Fruit fly (Drosophila melanogaster) whole organism, embryonic: ENCODE data around the gene Atx-1.

ENCODE experiments used
- Atf-2 ChIP-seq: fragments of 200-800 bp; sonication (Bioruptor generic); optimal IDR thresholded peaks from 2 replicates; lab custom pipeline; 2016; ENCODE audit warnings: missing biosample characterization, missing genetic modification characterization
- CG10565 ChIP-seq: fragments of 200-800 bp; sonication (Bioruptor generic); optimal IDR thresholded peaks from 3 replicates; lab custom pipeline; 2016; ENCODE audit warnings: missing biosample characterization, mild to moderate bottlenecking, missing genetic modification characterization
- CG12236 ChIP-seq: fragments of 200-800 bp; sonication (Bioruptor generic); optimal IDR thresholded peaks from 2 replicates; lab custom pipeline; 2016; ENCODE audit warnings: missing biosample characterization, missing genetic modification characterization
- CG1233 ChIP-seq: fragments of 200-800 bp; sonication (Bioruptor generic); optimal IDR thresholded peaks from 4 replicates; lab custom pipeline; 2018; ENCODE audit warnings: missing biosample characterization, mild to moderate bottlenecking, missing genetic modification characterization
- CG12769 ChIP-seq: fragments of 200-800 bp; sonication (Bioruptor generic); optimal IDR thresholded peaks from 2 replicates; lab custom pipeline; 2019; ENCODE audit warnings: missing biosample characterization, mild to moderate bottlenecking, missing genetic modification characterization, moderate library complexity
- CG14667 ChIP-seq: fragments of 200-800 bp; sonication (Bioruptor generic); IDR thresholded peaks from 2 replicates; pipeline ENCODE4 v1.3.6; 2022; ENCODE audit warnings: missing biosample characterization, missing genetic modification characterization
- CG14710 ChIP-seq: fragments of 200-800 bp; sonication (Bioruptor generic); optimal IDR thresholded peaks from 3 replicates; lab custom pipeline; 2019; ENCODE audit warnings: missing biosample characterization, mild to moderate bottlenecking, missing genetic modification characterization, moderate library complexity
- CG14965 ChIP-seq: fragments of 200-800 bp; sonication (Bioruptor generic); optimal IDR thresholded peaks from 2 replicates; lab custom pipeline; 2016; ENCODE audit warnings: missing biosample characterization, missing genetic modification characterization, borderline replicate concordance
- CG15011 ChIP-seq: fragments of 200-800 bp; sonication (Bioruptor generic); optimal IDR thresholded peaks from 3 replicates; lab custom pipeline; 2018; ENCODE audit warnings: missing biosample characterization, mild to moderate bottlenecking, missing genetic modification characterization
- CG15514 ChIP-seq: fragments of 200-800 bp; sonication (Bioruptor generic); optimal IDR thresholded peaks from 3 replicates; lab custom pipeline; 2017; ENCODE audit warnings: missing biosample characterization, missing genetic modification characterization, mild to moderate bottlenecking, moderate library complexity, missing genetic modification reagents
- CG1602 ChIP-seq: fragments of 200-800 bp; sonication (Bioruptor generic); optimal IDR thresholded peaks from 3 replicates; lab custom pipeline; 2016; ENCODE audit warnings: missing biosample characterization, missing genetic modification characterization
- CG17361 ChIP-seq: fragments of 200-800 bp; sonication (Bioruptor generic); IDR thresholded peaks from 3 replicates; pipeline ENCODE4 v1.3.6; 2022; ENCODE audit warnings: missing biosample characterization, missing genetic modification characterization
- CG2120 ChIP-seq: fragments of 200-800 bp; sonication (Bioruptor generic); optimal IDR thresholded peaks from 3 replicates; lab custom pipeline; 2016; ENCODE audit warnings: missing biosample characterization, missing genetic modification characterization
- CG31224 ChIP-seq: fragments of 200-800 bp; sonication (Bioruptor generic); IDR thresholded peaks from 2 replicates; pipeline ENCODE4 v1.3.6; 2022; ENCODE audit warnings: missing biosample characterization, missing genetic modification characterization
- CG3847 ChIP-seq: fragments of 200-800 bp; sonication (Bioruptor generic); IDR thresholded peaks from 2 replicates; pipeline ENCODE4 v1.3.6; 2022; ENCODE audit warnings: missing biosample characterization, missing genetic modification characterization
- CG6689 ChIP-seq: fragments of 200-800 bp; sonication (Bioruptor generic); IDR thresholded peaks from 2 replicates; pipeline ENCODE4 v1.3.6; 2022; ENCODE audit warnings: missing biosample characterization, missing genetic modification characterization
- CG7745 ChIP-seq: fragments of 200-800 bp; sonication (Bioruptor generic); optimal IDR thresholded peaks from 2 replicates; lab custom pipeline; 2018; ENCODE audit warnings: missing biosample characterization, mild to moderate bottlenecking, missing genetic modification characterization, moderate library complexity
- CoRest ChIP-seq: fragments of 200-800 bp; sonication (Bioruptor generic); optimal IDR thresholded peaks from 3 replicates; lab custom pipeline; 2018; ENCODE audit warnings: missing biosample characterization, mild to moderate bottlenecking, missing genetic modification characterization, moderate library complexity
- D ChIP-seq, 2 experiments: fragments of 200-800 bp in 1 of 2; fragments of >200 bp in 1 of 2; sonication (Bioruptor generic) in 1 of 2; optimal IDR thresholded peaks; 2 replicates in 1 of 2; 3 replicates in 1 of 2; lab custom pipeline; 2017; ENCODE audit warnings: mild to moderate bottlenecking in 1 of 2, missing biosample characterization in 1 of 2, missing genetic modification characterization in 1 of 2, missing genetic modification reagents in 1 of 2
- Elba2 ChIP-seq: fragments of 200-800 bp; sonication (Bioruptor generic); optimal IDR thresholded peaks from 3 replicates; lab custom pipeline; 2016; ENCODE audit warnings: missing biosample characterization, missing genetic modification characterization
- Ets97D ChIP-seq: fragments of 200-800 bp; sonication (Bioruptor generic); optimal IDR thresholded peaks from 3 replicates; lab custom pipeline; 2016; ENCODE audit warnings: missing biosample characterization, missing genetic modification characterization
- Fer3 ChIP-seq: fragments of 200-800 bp; sonication (Bioruptor generic); optimal IDR thresholded peaks from 2 replicates; lab custom pipeline; 2018; ENCODE audit warnings: missing biosample characterization, mild to moderate bottlenecking, missing genetic modification characterization, moderate library complexity
- Gug ChIP-seq: fragments of 200-800 bp; sonication (Bioruptor generic); IDR thresholded peaks from 4 replicates; pipeline ENCODE4 v1.3.6; 2022; ENCODE audit warnings: missing biosample characterization, missing genetic modification characterization
- H15 ChIP-seq: fragments of 200-800 bp; sonication (Bioruptor generic); IDR thresholded peaks from 3 replicates; pipeline ENCODE4 v1.3.6; 2022; ENCODE audit warnings: missing biosample characterization, missing genetic modification characterization
- H2.0 ChIP-seq: fragments of 200-800 bp; sonication (Bioruptor generic); IDR thresholded peaks from 2 replicates; pipeline ENCODE4 v1.3.6; 2022; ENCODE audit warnings: missing biosample characterization, missing genetic modification characterization
- HLH54F ChIP-seq: fragments of 200-800 bp; sonication (Bioruptor generic); optimal IDR thresholded peaks from 3 replicates; lab custom pipeline; 2016; ENCODE audit warnings: missing biosample characterization, missing genetic modification characterization
- Jarid2 ChIP-seq: fragments of 200-800 bp; sonication (Bioruptor generic); optimal IDR thresholded peaks from 3 replicates; lab custom pipeline; 2017; ENCODE audit warnings: mild to moderate bottlenecking, missing biosample characterization, missing genetic modification reagents, missing genetic modification characterization
- Mad ChIP-seq: fragments of 200-800 bp; sonication (Bioruptor generic); optimal IDR thresholded peaks from 2 replicates; lab custom pipeline; 2016; ENCODE audit warnings: missing biosample characterization, missing genetic modification characterization
- Nf-YC ChIP-seq: fragments of 200-800 bp; optimal IDR thresholded peaks from 3 replicates; lab custom pipeline; 2019; ENCODE audit warnings: missing biosample characterization, mild to moderate bottlenecking, missing genetic modification characterization, moderate library complexity
- Pdp1 ChIP-seq, 2 experiments: fragments of 200-800 bp; sonication (Bioruptor generic); optimal IDR thresholded peaks; 3 replicates each; lab custom pipeline; 2016; ENCODE audit warnings: missing biosample characterization in 2 of 2, missing genetic modification characterization in 2 of 2, mild to moderate bottlenecking in 1 of 2, moderate library complexity in 1 of 2
- Rfx ChIP-seq: fragments of 200-800 bp; sonication (Bioruptor generic); IDR thresholded peaks from 2 replicates; pipeline ENCODE4 v1.3.6; 2022; ENCODE audit warnings: missing biosample characterization, missing genetic modification characterization
- Sin3A ChIP-seq: fragments of >200 bp; optimal IDR thresholded peaks from 2 replicates; lab custom pipeline; 2018
- Sox102F ChIP-seq: fragments of 200-800 bp; sonication (Bioruptor generic); optimal IDR thresholded peaks from 2 replicates; lab custom pipeline; 2018; ENCODE audit warnings: missing biosample characterization, mild to moderate bottlenecking, missing genetic modification characterization, moderate library complexity
- ap ChIP-seq: fragments of 200-800 bp; sonication (Bioruptor generic); IDR thresholded peaks from 2 replicates; pipeline ENCODE4 v1.3.6; 2022; ENCODE audit warnings: missing biosample characterization, missing genetic modification characterization
- corto ChIP-seq: fragments of 200-800 bp; sonication (Bioruptor generic); optimal IDR thresholded peaks from 2 replicates; lab custom pipeline; 2016; ENCODE audit warnings: missing biosample characterization, mild to moderate bottlenecking, missing genetic modification characterization, moderate library complexity
- crp ChIP-seq, 2 experiments: fragments of 200-800 bp; sonication (Bioruptor generic); optimal IDR thresholded peaks; 2 replicates in 1 of 2; 3 replicates in 1 of 2; lab custom pipeline; 2017; ENCODE audit warnings: missing biosample characterization in 2 of 2, missing genetic modification characterization in 2 of 2, mild to moderate bottlenecking in 1 of 2, moderate library complexity in 1 of 2
- cwo ChIP-seq: fragments of 200-800 bp; sonication (Bioruptor generic); optimal IDR thresholded peaks from 3 replicates; lab custom pipeline; 2017; ENCODE audit warnings: missing biosample characterization, missing genetic modification characterization, mild to moderate bottlenecking, moderate library complexity, missing genetic modification reagents
- danr ChIP-seq: fragments of 200-800 bp; sonication (Bioruptor generic); IDR thresholded peaks from 2 replicates; pipeline ENCODE4 v1.3.6; 2022; ENCODE audit warnings: missing biosample characterization, missing genetic modification characterization
- esg ChIP-seq: fragments of 200-800 bp; sonication (Bioruptor generic); conservative IDR thresholded peaks from 2 replicates; pipeline ENCODE4 v1.3.6; 2022; ENCODE audit warnings: missing biosample characterization, missing genetic modification characterization
- lab ChIP-seq: fragments of 200-800 bp; sonication (Bioruptor generic); optimal IDR thresholded peaks from 3 replicates; lab custom pipeline; 2017; ENCODE audit warnings: missing biosample characterization, missing genetic modification characterization, mild to moderate bottlenecking, moderate library complexity, missing genetic modification reagents
- lmd ChIP-seq: fragments of 200-800 bp; sonication (Bioruptor generic); IDR thresholded peaks from 2 replicates; pipeline ENCODE4 v1.3.6; 2022; ENCODE audit warnings: missing biosample characterization, missing genetic modification characterization
- mam ChIP-seq: fragments of 200-800 bp; sonication (Bioruptor generic); optimal IDR thresholded peaks from 3 replicates; lab custom pipeline; 2016; ENCODE audit warnings: missing biosample characterization, missing genetic modification characterization
- mirr ChIP-seq: fragments of 200-800 bp; sonication (Bioruptor generic); optimal IDR thresholded peaks from 3 replicates; lab custom pipeline; 2018; ENCODE audit warnings: missing biosample characterization, mild to moderate bottlenecking, missing genetic modification characterization
- prd ChIP-seq, 3 experiments: fragments of >200 bp in 2 of 3; fragments of 200-800 bp in 1 of 3; sonication (Bioruptor generic) in 1 of 3; optimal IDR thresholded peaks in 2 of 3; IDR thresholded peaks in 1 of 3; 2 replicates in 2 of 3; 3 replicates in 1 of 3; pipeline versions ENCODE4 v1.3.6 to Lab custom; 2017 to 2022; ENCODE audit warnings: missing biosample characterization in 1 of 3, missing genetic modification characterization in 1 of 3
- ranshi ChIP-seq: fragments of 200-800 bp; sonication (Bioruptor generic); IDR thresholded peaks from 2 replicates; pipeline ENCODE4 v1.3.6; 2022; ENCODE audit warnings: missing biosample characterization, missing genetic modification characterization
- row ChIP-seq: fragments of 200-800 bp; sonication (Bioruptor generic); IDR thresholded peaks from 3 replicates; pipeline ENCODE4 v1.3.6; 2022; ENCODE audit warnings: missing biosample characterization, missing genetic modification characterization
- schlank ChIP-seq: fragments of 200-800 bp; sonication (Bioruptor generic); optimal IDR thresholded peaks from 2 replicates; lab custom pipeline; 2018; ENCODE audit warnings: missing biosample characterization, mild to moderate bottlenecking, missing genetic modification characterization
- sisA ChIP-seq: fragments of 200-800 bp; sonication (Bioruptor generic); IDR thresholded peaks from 2 replicates; pipeline ENCODE4 v1.3.6; 2022; ENCODE audit warnings: missing biosample characterization, missing genetic modification characterization
- slbo ChIP-seq: fragments of 200-800 bp; sonication (Bioruptor generic); IDR thresholded peaks from 2 replicates; pipeline ENCODE4 v1.3.6; 2022; ENCODE audit warnings: missing biosample characterization, missing genetic modification characterization
- twi ChIP-seq: fragments of 200-800 bp; optimal IDR thresholded peaks from 2 replicates; lab custom pipeline; 2019; ENCODE audit warnings: missing biosample characterization, mild to moderate bottlenecking, missing genetic modification characterization, moderate library complexity

Atx-1 gene

DNA sequence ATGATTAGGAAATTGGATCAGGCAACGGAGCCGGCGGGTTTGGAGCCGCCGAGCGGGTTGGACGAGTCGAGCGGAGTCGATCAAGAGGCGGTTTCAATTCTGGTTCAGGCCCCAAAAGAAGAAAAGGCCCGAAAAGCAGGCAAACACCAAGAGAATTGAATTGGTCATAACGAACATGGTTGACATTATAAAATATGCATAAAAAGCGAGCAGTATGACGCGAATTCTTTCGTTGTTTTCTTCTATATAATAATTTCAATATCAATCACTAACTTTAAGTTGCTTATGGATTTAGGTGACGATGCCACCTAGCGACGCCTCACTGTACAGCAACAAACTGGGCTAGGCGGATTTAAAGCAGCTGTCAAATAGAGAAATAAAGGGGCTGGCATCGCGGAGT, 30.1 kb upstream of the Atx-1 start (continued):
- no peak for TF ChIP-seq mam (GFP tag; lab: Kevin White, UChicago)
- no peak for TF ChIP-seq CG15011
- peak; percentile 33; the same call in 1 of the 2 replicates for TF ChIP-seq lmd (GFP tag; lab: Robert Waterston, UW)
- peak; percentile 7; the same call in 1 of the 4 replicates for TF ChIP-seq Gug
- TF ChIP-seq H15 (GFP tag; lab: Robert Waterston, UW), result 0 out of 3 replicates have a peak, but pooled peaks have one; percentile 6
- 0 out of 2 replicates have a peak, but pooled peaks have one; percentile 9 for TF ChIP-seq ranshi
- no peak for TF ChIP-seq CG6689 (GFP tag; lab: Robert Waterston, UW)
- TF ChIP-seq Pdp1 (GFP tag; optimal IDR thresholded peaks at IDR 0.05; lab: Kevin White, UChicago), result no peak
- no peak for TF ChIP-seq Fer3 (tag; lab: Kevin White, UChicago)
- TF ChIP-seq esg, result no peak
- TF ChIP-seq Atf-2 (GFP tag; lab: Kevin White, UChicago), result no peak
- TF ChIP-seq CG12769 (tag; lab: Kevin White, UChicago), result no peak
- no peak for TF ChIP-seq D (optimal IDR thresholded peaks at IDR 0.05; lab: Kevin White, UChicago)
- no peak for TF ChIP-seq D (GFP tag; optimal IDR thresholded peaks at IDR 0.05; lab: Kevin White, UChicago)
- TF ChIP-seq CG14667 (GFP tag; lab: Robert Waterston, UW), result no peak
- no peak for TF ChIP-seq CoRest (tag; lab: Kevin White, UChicago)
- TF ChIP-seq CG14965 (GFP tag; lab: Kevin White, UChicago), result no peak
- TF ChIP-seq twi (tag; lab: Kevin White, UChicago), result no peak
- no peak for TF ChIP-seq Sin3A
- peak; percentile 68 for TF ChIP-seq Rfx
- no peak for TF ChIP-seq CG31224
- TF ChIP-seq prd (optimal IDR thresholded peaks at IDR 0.05; lab: Kevin White, UChicago), result no peak
- TF ChIP-seq prd (GFP tag; IDR thresholded peaks at IDR 0.05; lab: Robert Waterston, UW), result peak; percentile 35; the same call in 2 of the 3 replicates
- peak; percentile 58 for TF ChIP-seq sisA
- no peak for TF ChIP-seq Elba2 (GFP tag; lab: Kevin White, UChicago)
- peak; percentile 54 for TF ChIP-seq slbo
- TF ChIP-seq row (GFP tag; lab: Robert Waterston, UW), result peak; percentile 4; the same call in 1 of the 3 replicates
- TF ChIP-seq mirr (GFP tag; lab: Kevin White, UChicago), result no peak

DNA sequence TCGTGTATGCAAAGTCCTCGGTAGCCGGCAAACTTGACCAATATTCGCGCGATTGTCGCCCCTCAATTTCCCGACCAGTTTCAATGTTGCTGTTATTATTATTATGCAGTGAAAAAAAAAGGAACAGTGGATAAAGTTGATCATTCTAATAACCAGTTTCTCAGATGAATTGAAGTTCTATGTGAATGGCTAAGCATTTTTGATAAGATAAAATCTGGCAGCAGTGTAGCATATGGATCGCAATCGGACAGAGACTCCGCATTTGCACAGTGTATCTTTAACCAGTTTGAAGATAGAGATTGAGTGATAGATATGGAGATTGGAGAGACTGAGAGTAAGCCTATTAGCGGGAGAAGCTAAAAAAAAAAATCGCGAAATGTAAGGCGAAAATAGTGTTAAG, 29.6 kb upstream of the Atx-1 start:
- TF ChIP-seq schlank (tag; lab: Kevin White, UChicago) (peak; percentile 68), crp (GFP tag; optimal IDR thresholded peaks at IDR 0.05; lab: Kevin White, UChicago) (no peak), Sin3A (no peak), corto (GFP tag; lab: Kevin White, UChicago) (no peak), Nf-YC (no peak), CG3847 (peak; percentile 70), H2.0 (GFP tag; lab: Robert Waterston, UW) (peak; percentile 78), Sox102F (peak; percentile 83), CG15514 (GFP tag; lab: Kevin White, UChicago) (peak; percentile 55), Ets97D (GFP tag; lab: Kevin White, UChicago) (peak; percentile 10), CG1233 (GFP tag; lab: Kevin White, UChicago) (peak; percentile 42), danr (GFP tag; lab: Robert Waterston, UW) (peak; percentile 10; the same call in 1 of the 2 replicates), cwo (GFP tag; lab: Kevin White, UChicago) (peak; percentile 45), HLH54F (GFP tag; lab: Kevin White, UChicago) (peak; percentile 75), CG12236 (GFP tag; lab: Kevin White, UChicago) (no peak), CG2120 (GFP tag; lab: Kevin White, UChicago) (peak; percentile 85), Mad (GFP tag; lab: Kevin White, UChicago) (no peak), Jarid2 (peak; percentile 7), CG1602 (GFP tag; lab: Kevin White, UChicago) (peak; percentile 25), lab (peak; percentile 78), CG7745 (no peak), CG10565 (GFP tag; lab: Kevin White, UChicago) (no peak), CG14710 (tag; lab: Kevin White, UChicago) (no peak), CG17361 (GFP tag; lab: Robert Waterston, UW) (0 out of 3 replicates have a peak, but pooled peaks have one; percentile 44), ap (peak; percentile 67), prd (optimal IDR thresholded peaks at IDR 0.05; lab: Kevin White, UChicago) (no peak), prd (GFP tag; IDR thresholded peaks at IDR 0.05; lab: Robert Waterston, UW) (peak; percentile 82)
